Worm (Caenorhabditis elegans): Measurements from ENCODE around the gene B0281.4.
"Not testable (repeated sequence)": the region's sequence is repeated elsewhere in the genome, so short reads cannot be mapped to it uniquely, and the experiment has no call there.

The B0281.4 gene

DNA sequence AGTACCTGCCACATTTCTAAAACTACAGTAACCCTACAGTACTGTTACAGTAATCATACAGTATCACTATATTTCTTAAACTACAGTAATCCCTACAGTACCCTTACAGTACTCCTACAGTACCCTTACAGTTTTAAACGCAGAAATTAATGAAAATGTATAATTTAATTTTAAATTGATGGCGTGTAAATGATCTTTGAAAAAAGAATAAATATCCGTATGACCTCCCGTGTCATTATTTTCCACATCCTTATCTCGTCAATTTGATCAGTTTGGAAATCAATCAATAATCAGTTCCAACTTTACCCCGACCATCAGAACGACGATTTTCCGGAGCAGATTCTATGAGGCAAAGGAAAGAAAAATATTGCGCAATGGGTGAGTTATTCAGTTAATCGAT, 43.8 kb downstream of the B0281.4 start, which contains the start of gene K09F6.3:
Gene K09F6.3 (plus strand): TSS at position 301 of the 400 bp plus-strand sequence.
- TF ChIP-seq unc-55 (GFP tag; optimal IDR thresholded peaks at IDR 0.05); nhr-77 (tag; optimal IDR thresholded peaks at IDR 0.05); nhr-12 (tag; optimal IDR thresholded peaks at IDR 0.05): not testable (repeated sequence)

DNA sequence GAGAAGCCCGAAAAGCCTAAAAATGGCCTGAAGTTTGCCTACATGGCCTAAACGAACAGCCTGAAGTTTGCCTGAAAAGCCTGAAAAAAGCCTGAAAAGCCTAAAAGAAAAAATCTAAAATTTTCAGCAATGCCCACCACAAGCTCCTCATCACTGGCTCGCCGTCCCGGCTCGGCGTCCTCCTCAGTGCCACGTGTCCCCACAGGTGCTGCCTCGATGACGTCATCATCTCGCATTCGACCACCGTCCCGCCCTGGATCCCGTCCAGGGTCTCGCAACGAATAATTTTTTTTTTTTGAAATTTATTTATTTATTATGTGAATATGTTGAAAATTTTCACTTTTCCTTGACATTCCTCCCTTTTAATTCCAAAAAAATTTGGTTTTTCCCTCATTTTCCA, 45.0 kb downstream of the B0281.4 start:
- no peak for TF ChIP-seq zag-1 (tag; optimal IDR thresholded peaks at IDR 0.05)
- TF ChIP-seq ceh-16 (tag; optimal IDR thresholded peaks at IDR 0.05) = no peak
- no peak for TF ChIP-seq nhr-25 (tag; optimal IDR thresholded peaks at IDR 0.05)
- TF ChIP-seq ZK546.5 (tag; optimal IDR thresholded peaks at IDR 0.05) = no peak
- TF ChIP-seq nhr-10 (tag; optimal IDR thresholded peaks at IDR 0.05) = no peak
- TF ChIP-seq peb-1 (tag; optimal IDR thresholded peaks at IDR 0.05) = no peak
- TF ChIP-seq sem-4 (tag; optimal IDR thresholded peaks at IDR 0.05) = no peak
- no peak for TF ChIP-seq unc-55 (GFP tag; optimal IDR thresholded peaks at IDR 0.05)
- TF ChIP-seq lin-11 (tag; optimal IDR thresholded peaks at IDR 0.05) = no peak
- no peak for TF ChIP-seq elt-3 (tag; optimal IDR thresholded peaks at IDR 0.05)
- TF ChIP-seq nhr-21 (tag; optimal IDR thresholded peaks at IDR 0.05) = no peak

DNA sequence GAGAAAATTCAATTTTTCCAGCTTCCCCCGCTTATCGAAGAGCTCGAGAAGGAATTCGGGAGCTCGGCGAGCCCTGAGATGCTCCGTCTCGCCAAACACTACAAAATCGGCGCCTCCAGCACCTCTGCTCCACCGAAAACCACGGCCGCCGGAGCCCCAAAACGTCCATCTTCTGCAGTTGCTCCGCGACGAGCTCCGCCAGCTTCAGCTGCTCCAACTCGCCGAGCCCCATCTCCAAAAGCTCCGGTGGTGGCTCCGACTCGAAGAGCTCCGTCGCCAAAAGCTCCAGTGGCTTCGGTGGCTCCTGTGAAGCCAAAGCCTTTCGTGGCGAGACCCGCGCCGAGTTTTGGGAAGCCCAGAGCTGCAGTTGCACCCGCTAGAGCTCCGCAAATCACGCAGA, 47.0 kb downstream of the B0281.4 start:
- TF ChIP-seq R02D3.7 (tag; optimal IDR thresholded peaks at IDR 0.05) (no peak), crh-2 (tag; optimal IDR thresholded peaks at IDR 0.05) (no peak)

Measured in whole organism, L2 larva.